Fruit fly (Drosophila melanogaster) whole organism, larva: ENCODE measurements around the gene HisRS.

ENCODE experiments used
- noc ChIP-seq: fragments of 200-800 bp; sonication (Bioruptor generic); optimal IDR thresholded peaks from 3 replicates; lab custom pipeline; 2019; ENCODE audit warnings: missing biosample characterization, mild to moderate bottlenecking, missing genetic modification characterization, moderate library complexity

Gene HisRS

DNA sequence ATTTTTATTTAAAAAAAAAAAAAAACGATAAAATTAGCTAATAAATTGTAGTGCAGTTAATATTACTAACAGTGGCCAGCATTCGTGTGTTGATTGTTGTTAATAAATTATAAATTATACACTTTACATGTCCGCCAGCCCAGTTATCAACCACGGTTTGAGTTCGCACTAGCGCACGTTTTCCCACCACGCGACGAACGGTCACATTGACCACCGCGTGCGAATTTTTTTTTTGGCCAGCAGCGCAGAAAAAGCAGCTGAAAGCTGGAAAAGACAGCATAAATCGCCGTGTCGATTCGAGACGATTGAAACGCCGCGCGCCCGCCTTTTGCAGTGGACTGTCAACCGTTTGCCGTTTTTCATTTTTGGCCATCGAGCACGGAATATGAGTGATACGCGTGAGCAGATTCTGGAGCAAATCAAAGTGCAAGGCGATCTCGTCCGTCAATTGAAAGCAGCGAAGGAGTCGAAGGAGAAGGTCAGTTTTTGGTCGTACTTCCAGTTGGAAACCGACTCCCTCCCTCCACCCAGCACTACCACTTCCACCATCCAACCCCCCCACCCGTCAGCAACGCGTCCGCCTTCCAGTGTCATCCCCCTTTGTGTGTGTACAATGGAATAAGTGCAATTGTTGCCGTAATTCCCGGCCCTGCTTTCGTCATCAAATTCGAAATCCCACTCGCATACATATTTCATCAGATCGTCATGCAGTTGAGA, at the start of gene HisRS, which contains the start of gene Bx:
Gene HisRS (plus strand): TSS at position 224 of the 717 bp plus-strand sequence.
Gene Bx (plus strand): TSS at position 224 of the 717 bp plus-strand sequence.
- no peak for TF ChIP-seq noc (tag; lab: Kevin White, UChicago)

DNA sequence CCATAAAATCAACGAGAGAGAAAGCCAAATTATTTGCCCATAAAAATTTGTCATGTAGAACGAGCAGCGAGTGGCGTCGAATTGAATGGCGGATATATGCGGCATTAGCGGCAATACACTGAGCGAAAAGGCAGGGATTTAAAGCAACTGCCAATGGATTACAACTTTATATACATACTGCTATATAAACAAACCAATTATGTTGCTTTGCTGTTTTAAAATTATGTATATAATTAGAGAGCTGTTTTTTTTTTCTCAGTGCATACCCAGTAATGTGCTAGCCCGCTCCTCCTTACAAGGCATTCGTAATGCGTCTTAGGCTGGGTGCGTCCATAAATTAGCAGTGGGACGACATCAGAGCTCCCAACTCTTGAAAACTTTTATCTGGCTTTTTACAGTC, 47.3 kb upstream of the HisRS start:
- TF ChIP-seq noc (tag; lab: Kevin White, UChicago), result no peak

dm6 chrX:18479307-18480134, 35.7 kb upstream of the HisRS start, which contains the start of gene CG32547:
Gene CG32547, minus strand, starts transcription at chrX:18479487.
- no peak for TF ChIP-seq noc (tag; lab: Kevin White, UChicago)

DNA sequence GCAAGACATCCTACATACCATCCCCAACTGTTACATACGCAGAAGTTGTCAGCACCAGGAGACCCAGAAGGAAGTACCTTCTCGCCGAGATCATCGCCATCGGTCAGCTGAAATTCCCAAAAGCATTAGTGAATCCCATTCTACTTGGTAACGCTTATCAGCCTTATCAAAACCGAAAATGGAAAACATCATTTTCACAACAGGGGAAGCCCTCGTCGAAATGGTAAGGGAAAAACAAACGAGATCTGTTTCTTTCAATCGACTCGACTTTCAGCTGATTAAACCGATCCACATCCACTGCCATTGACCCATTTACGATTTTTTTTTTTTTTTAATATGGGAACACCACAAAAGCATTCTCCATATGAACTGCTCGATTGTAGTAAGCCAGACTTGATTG, 32.7 kb upstream of the HisRS start:
- TF ChIP-seq noc (tag; lab: Kevin White, UChicago), result no peak

dm6 chrX:18483261-18484218, 31.7 kb upstream of the HisRS start, which contains the start of gene Hayan:
Gene Hayan, minus strand, starts transcription at chrX:18483772.
- TF ChIP-seq noc (tag; lab: Kevin White, UChicago), result no peak

dm6 chrX:18486356-18487059, 28.7 kb upstream of the HisRS start, which contains the start of gene psh:
Gene psh, minus strand, starts transcription at chrX:18486921.
- no peak for TF ChIP-seq noc (tag; lab: Kevin White, UChicago)

dm6 chrX:18489509-18489908, 25.7 kb upstream of the HisRS start, which contains the start of gene CG15046:
Gene CG15046, minus strand, starts transcription at chrX:18489620.
- no peak for TF ChIP-seq noc (tag; lab: Kevin White, UChicago)

DNA sequence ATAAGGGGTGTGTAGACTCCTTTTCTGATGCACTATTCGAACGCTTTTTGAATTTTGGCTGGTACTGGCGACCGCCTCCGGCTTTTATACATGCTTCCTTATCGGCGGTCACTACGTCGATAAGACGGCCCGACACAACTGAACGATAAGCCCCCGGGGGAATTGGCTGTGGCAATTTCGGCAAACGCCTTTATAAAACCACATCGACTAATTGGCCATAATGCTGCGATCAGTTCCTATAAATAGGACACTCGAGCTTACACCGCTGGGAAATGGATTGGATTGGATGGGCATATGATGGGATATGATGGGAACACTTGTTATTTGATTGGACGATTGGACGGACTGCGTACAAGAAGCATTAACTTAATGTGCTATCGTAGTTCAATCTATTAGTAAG, 23.3 kb upstream of the HisRS start, which contains the start of gene CG15044:
Gene CG15044 (minus strand): TSS at position 66 of the 400 bp plus-strand sequence.
- no peak for TF ChIP-seq noc (tag; lab: Kevin White, UChicago)

- TF ChIP-seq noc (tag; lab: Kevin White, UChicago), result peak; percentile 62
Observed at dm6 chrX:18494165-18494740, 21.0 kb upstream of the HisRS start, which contains the start of gene CG15043. Gene CG15043, minus strand, starts transcription at chrX:18494168.

DNA sequence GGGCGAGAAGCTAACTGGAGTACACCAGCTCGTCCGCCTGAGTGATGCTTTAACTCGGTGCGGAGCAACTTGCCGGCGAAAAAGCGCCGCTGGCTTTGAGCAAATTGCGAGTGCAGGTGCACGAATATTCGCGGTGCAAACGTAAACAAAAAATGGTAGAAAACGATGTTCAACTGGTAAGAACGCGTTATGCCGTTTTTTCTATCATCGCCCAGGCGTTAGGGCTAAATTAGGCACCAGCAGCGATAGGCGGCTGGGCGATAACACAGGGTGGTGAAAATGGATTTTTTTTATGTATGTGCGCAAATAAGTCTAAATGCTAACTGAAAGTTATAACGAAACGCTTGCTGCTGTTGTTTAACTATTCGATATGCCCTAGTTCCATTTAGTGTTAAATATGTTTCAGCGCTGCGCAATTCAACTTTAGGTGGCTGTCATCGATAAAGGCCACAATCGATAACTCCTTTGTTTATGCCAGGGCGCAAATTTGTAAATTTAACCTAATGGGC, 15.5 kb upstream of the HisRS start, which contains the start of the genes Pgant7 and Xrcc2:
Gene Pgant7 (minus strand): TSS at position 308 of the 509 bp plus-strand sequence.
Gene Xrcc2 (plus strand): TSS at position 449 of the 509 bp plus-strand sequence.
- no peak for TF ChIP-seq noc (tag; lab: Kevin White, UChicago)

dm6 chrX:18504948-18505597, 10.2 kb upstream of the HisRS start, which contains the start of gene Wnt5:
Gene Wnt5, minus strand, starts transcription at chrX:18505405.
- no peak for TF ChIP-seq noc (tag; lab: Kevin White, UChicago)

- TF ChIP-seq noc (tag; lab: Kevin White, UChicago), result no peak
Observed at dm6 chrX:18506639-18507528, 8.3 kb upstream of the HisRS start.
